Worm (Caenorhabditis elegans) whole organism, early embryonic: ENCODE results near the gene srj-25.

ENCODE experiments used
- B0310.2 ChIP-seq: sonication (generic microtip); optimal IDR thresholded peaks from 2 replicates; lab custom pipeline; 2016; ENCODE audit warnings: mild to moderate bottlenecking, missing genetic modification characterization, missing compliant biosample characterization
- F13C5.2 ChIP-seq: sonication (generic microtip); optimal IDR thresholded peaks from 2 replicates; lab custom pipeline; 2017; ENCODE audit warnings: mild to moderate bottlenecking, missing genetic modification characterization, inconsistent platforms, missing compliant biosample characterization
- aly-1 ChIP-seq: sonication (generic microtip); optimal IDR thresholded peaks from 2 replicates; lab custom pipeline; 2016; ENCODE audit warnings: missing genetic modification characterization, missing compliant biosample characterization
- ama-1 ChIP-seq: fragments of 150-350 bp; optimal IDR thresholded peaks from 2 replicates; lab custom pipeline; 2014
- ceh-13 ChIP-seq: fragments of 200-800 bp; sonication (Bioruptor generic); optimal IDR thresholded peaks from 2 replicates; lab custom pipeline; 2018; ENCODE audit warnings: mild to moderate bottlenecking, missing genetic modification characterization, missing compliant biosample characterization
- ceh-36 ChIP-seq: sonication (generic microtip); optimal IDR thresholded peaks from 2 replicates; lab custom pipeline; 2016; ENCODE audit warnings: missing genetic modification characterization, inconsistent platforms, missing compliant biosample characterization
- ets-7 ChIP-seq: sonication (generic microtip); optimal IDR thresholded peaks from 2 replicates; lab custom pipeline; 2016; ENCODE audit warnings: missing genotype, missing genetic modification characterization, missing compliant biosample characterization
- flt-1 ChIP-seq: fragments of 200-800 bp; sonication (Bioruptor generic); IDR thresholded peaks from 2 replicates; pipeline ENCODE4 v1.3.6; 2022; ENCODE audit warnings: missing genetic modification characterization, missing compliant biosample characterization
- hmbx-1 ChIP-seq: sonication (generic microtip); optimal IDR thresholded peaks from 2 replicates; lab custom pipeline; 2016; ENCODE audit warnings: mild to moderate bottlenecking, missing genetic modification characterization, missing compliant biosample characterization
- hmg-4 ChIP-seq: fragments of 200-800 bp; sonication (Bioruptor generic); optimal IDR thresholded peaks from 2 replicates; lab custom pipeline; 2018; ENCODE audit warnings: mild to moderate bottlenecking, missing genetic modification characterization, missing compliant biosample characterization
- hnd-1 ChIP-seq: sonication (generic microtip); optimal IDR thresholded peaks from 2 replicates; lab custom pipeline; 2016; ENCODE audit warnings: missing genetic modification characterization, missing compliant biosample characterization
- pes-1 ChIP-seq: fragments of 200-800 bp; sonication (Bioruptor generic); IDR thresholded peaks from 2 replicates; pipeline ENCODE4 v1.3.6; 2022; ENCODE audit warnings: missing genetic modification reagents, missing genetic modification characterization, missing compliant biosample characterization
- scrt-1 ChIP-seq: fragments of 200-800 bp; sonication (Bioruptor generic); IDR thresholded peaks from 2 replicates; pipeline ENCODE4 v1.3.6; 2022; ENCODE audit warnings: missing genetic modification characterization, missing compliant biosample characterization
- sea-1 ChIP-seq: fragments of 200-800 bp; sonication (Bioruptor generic); conservative IDR thresholded peaks from 2 replicates; pipeline ENCODE4 v1.3.6; 2022; ENCODE audit warnings: missing genetic modification characterization, missing compliant biosample characterization
- tbx-11 ChIP-seq: fragments of 200-800 bp; sonication (Bioruptor generic); IDR thresholded peaks from 2 replicates; pipeline ENCODE4 v1.3.6; 2022; ENCODE audit warnings: missing genetic modification characterization, missing compliant biosample characterization
- tbx-37 ChIP-seq: fragments of 200-800 bp; sonication (Bioruptor generic); conservative IDR thresholded peaks from 2 replicates; pipeline ENCODE4 v1.3.6; 2022; ENCODE audit warnings: missing genetic modification reagents, missing genetic modification characterization, missing compliant biosample characterization
- tra-4 ChIP-seq: sonication (generic microtip); optimal IDR thresholded peaks from 2 replicates; lab custom pipeline; 2017; ENCODE audit warnings: missing genetic modification characterization, missing compliant biosample characterization

The srj-25 gene

ce11 chrV:736171-736570, at the start of gene srj-25:
Gene srj-25, minus strand, starts transcription at chrV:736271.
- TF ChIP-seq pes-1 (GFP tag; lab: Robert Waterston, UW) (no peak), F13C5.2 (tag; lab: Kevin White, UChicago) (no peak), hnd-1 (tag; lab: Kevin White, UChicago) (no peak), tbx-37 (GFP tag; lab: Robert Waterston, UW) (no peak), tra-4 (tag; lab: Kevin White, UChicago) (no peak), hmg-4 (no peak), scrt-1 (GFP tag; lab: Robert Waterston, UW) (no peak), flt-1 (no peak), hmbx-1 (tag; lab: Kevin White, UChicago) (no peak), ama-1 (lab: Kevin White, UChicago) (no peak), sea-1 (no peak), ceh-13 (GFP tag; lab: Kevin White, UChicago) (no peak), ets-7 (tag; lab: Kevin White, UChicago) (no peak), B0310.2 (tag; lab: Kevin White, UChicago) (no peak)

DNA sequence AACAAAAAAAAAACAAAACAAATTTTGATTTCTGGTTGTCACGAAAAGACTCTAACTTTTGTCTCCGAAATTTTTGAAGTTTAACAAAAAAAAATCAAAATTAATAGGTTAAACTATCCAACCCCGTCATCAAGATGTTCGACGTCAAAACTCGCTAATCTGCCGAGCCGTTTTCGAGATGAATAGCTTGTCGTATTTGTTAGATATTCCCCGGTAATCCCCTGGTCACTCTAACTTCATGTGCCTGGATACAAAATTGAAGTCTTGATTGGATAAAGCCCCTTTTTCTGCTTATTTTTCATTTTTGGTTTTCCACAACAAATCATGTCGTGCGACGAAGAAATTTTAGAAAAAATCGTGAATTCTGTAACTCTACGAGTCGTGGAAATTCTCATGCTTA, 46.4 kb upstream of the srj-25 start, which contains the start of gene srab-16:
srab-16 (plus strand) TSS at position 301 of the 400 bp plus-strand sequence.
- no peak for TF ChIP-seq F13C5.2 (tag; lab: Kevin White, UChicago)
- TF ChIP-seq sea-1, result no peak
- TF ChIP-seq tra-4 (tag; lab: Kevin White, UChicago), result no peak
- no peak for TF ChIP-seq aly-1 (tag; lab: Kevin White, UChicago)
- no peak for TF ChIP-seq hmbx-1 (tag; lab: Kevin White, UChicago)
- TF ChIP-seq B0310.2 (tag; lab: Kevin White, UChicago), result no peak
- no peak for TF ChIP-seq ets-7 (tag; lab: Kevin White, UChicago)
- no peak for TF ChIP-seq ceh-36 (tag; lab: Kevin White, UChicago)
- no peak for TF ChIP-seq flt-1
- no peak for TF ChIP-seq hmg-4
- TF ChIP-seq tbx-11 (GFP tag; lab: Robert Waterston, UW), result no peak
- no peak for TF ChIP-seq tbx-37 (GFP tag; lab: Robert Waterston, UW)

- TF ChIP-seq ceh-13 (GFP tag; lab: Kevin White, UChicago) (no peak), pes-1 (GFP tag; lab: Robert Waterston, UW) (no peak), scrt-1 (GFP tag; lab: Robert Waterston, UW) (no peak), aly-1 (tag; lab: Kevin White, UChicago) (no peak), B0310.2 (tag; lab: Kevin White, UChicago) (no peak), hmg-4 (no peak), ama-1 (lab: Kevin White, UChicago) (no peak), sea-1 (no peak), F13C5.2 (tag; lab: Kevin White, UChicago) (no peak), ets-7 (tag; lab: Kevin White, UChicago) (no peak), tra-4 (tag; lab: Kevin White, UChicago) (no peak), tbx-37 (GFP tag; lab: Robert Waterston, UW) (no peak), flt-1 (no peak)
Observed at ce11 chrV:779999-780398, 43.9 kb upstream of the srj-25 start, which contains the start of gene srbc-60. Gene srbc-60, plus strand, starts transcription at chrV:780299.

DNA sequence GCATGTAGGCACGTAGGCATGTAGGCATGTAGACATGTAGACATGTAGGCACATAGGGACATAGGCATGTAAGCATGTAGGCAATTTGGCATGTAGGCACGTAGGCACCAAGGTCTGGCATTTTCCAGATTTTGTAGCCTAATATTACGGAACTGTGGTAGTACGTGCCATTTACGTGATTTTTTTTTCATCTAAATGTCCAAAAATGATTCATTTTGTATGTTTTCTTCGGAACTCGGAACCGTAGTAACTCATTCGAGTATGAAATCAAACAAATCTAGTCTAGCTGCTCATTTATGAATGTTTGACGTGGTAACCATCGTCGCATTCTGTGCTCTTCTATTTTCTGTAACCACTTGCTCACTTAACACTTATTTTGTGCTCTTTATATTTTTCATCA, 42.3 kb upstream of the srj-25 start, which contains the start of gene srbc-59:
srbc-59 (plus strand) TSS at position 301 of the 400 bp plus-strand sequence.
- TF ChIP-seq scrt-1 (GFP tag; lab: Robert Waterston, UW) (no peak), hmbx-1 (tag; lab: Kevin White, UChicago) (no peak), pes-1 (GFP tag; lab: Robert Waterston, UW) (no peak), ama-1 (lab: Kevin White, UChicago) (no peak), aly-1 (tag; lab: Kevin White, UChicago) (no peak), F13C5.2 (tag; lab: Kevin White, UChicago) (no peak), ceh-13 (GFP tag; lab: Kevin White, UChicago) (no peak), ets-7 (tag; lab: Kevin White, UChicago) (no peak), ceh-36 (tag; lab: Kevin White, UChicago) (no peak), B0310.2 (tag; lab: Kevin White, UChicago) (no peak)

ce11 chrV:777285-777684, 41.2 kb upstream of the srj-25 start, which contains the start of gene R09E12.9:
Gene R09E12.9, plus strand, starts transcription at chrV:777600.
- TF ChIP-seq pes-1 (GFP tag; lab: Robert Waterston, UW) (no peak), hmg-4 (no peak), ets-7 (tag; lab: Kevin White, UChicago) (no peak), scrt-1 (GFP tag; lab: Robert Waterston, UW) (no peak), F13C5.2 (tag; lab: Kevin White, UChicago) (no peak), tbx-37 (GFP tag; lab: Robert Waterston, UW) (no peak), ama-1 (lab: Kevin White, UChicago) (no peak), hnd-1 (tag; lab: Kevin White, UChicago) (no peak), aly-1 (tag; lab: Kevin White, UChicago) (no peak), tra-4 (tag; lab: Kevin White, UChicago) (no peak), B0310.2 (tag; lab: Kevin White, UChicago) (no peak), ceh-36 (tag; lab: Kevin White, UChicago) (no peak), flt-1 (no peak), tbx-11 (GFP tag; lab: Robert Waterston, UW) (no peak), hmbx-1 (tag; lab: Kevin White, UChicago) (no peak)

DNA sequence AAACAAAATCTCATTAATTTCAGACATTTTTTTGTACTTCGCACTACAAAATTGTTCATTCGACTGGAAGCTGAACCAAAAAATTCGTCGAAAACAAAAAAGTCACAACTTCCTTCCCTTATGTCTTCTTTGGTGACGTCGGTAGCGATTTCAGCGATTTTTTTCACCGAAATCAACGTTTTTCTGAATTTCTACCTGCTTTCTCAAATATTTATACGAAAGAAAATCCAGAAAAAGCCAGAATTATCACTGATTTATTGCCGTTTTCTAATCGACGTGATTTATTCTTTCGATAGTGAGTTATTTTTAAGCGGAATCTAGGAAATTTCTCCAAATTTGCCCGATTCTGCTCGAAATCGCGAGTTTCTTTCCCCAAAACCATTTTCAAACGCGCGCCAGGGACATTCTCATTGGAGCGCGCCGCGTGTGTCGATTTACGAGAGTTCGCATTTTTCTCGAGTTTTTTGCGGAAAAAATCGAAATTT, 38.8 kb upstream of the srj-25 start, which contains the start of gene srbc-58:
srbc-58 (plus strand) TSS at position 121 of the 485 bp plus-strand sequence.
- TF ChIP-seq ceh-13 (GFP tag; lab: Kevin White, UChicago) (no peak), hmbx-1 (tag; lab: Kevin White, UChicago) (no peak), flt-1 (no peak), tra-4 (tag; lab: Kevin White, UChicago) (no peak), ama-1 (lab: Kevin White, UChicago) (no peak), hnd-1 (tag; lab: Kevin White, UChicago) (no peak), sea-1 (0 out of 2 replicates have a peak, but pooled peaks have one; percentile 44)

DNA sequence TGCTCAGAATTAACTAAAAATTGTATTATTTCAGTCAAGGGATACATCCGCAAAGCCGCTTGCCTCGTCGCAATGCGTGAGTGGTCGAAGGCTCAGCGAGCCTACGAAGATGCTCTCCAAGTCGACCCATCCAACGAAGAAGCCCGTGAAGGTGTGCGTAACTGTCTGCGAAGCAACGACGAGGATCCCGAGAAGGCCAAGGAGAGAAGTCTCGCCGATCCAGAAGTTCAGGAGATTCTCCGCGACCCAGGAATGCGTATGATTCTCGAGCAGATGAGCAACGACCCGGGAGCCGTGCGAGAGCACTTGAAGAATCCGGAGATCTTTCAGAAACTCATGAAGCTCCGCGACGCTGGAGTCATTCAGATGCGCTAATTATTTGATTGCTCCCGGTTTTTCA, 38.3 kb upstream of the srj-25 start:
- no peak for TF ChIP-seq pes-1 (GFP tag; lab: Robert Waterston, UW)
- TF ChIP-seq tbx-11 (GFP tag; lab: Robert Waterston, UW), result no peak
- no peak for TF ChIP-seq aly-1 (tag; lab: Kevin White, UChicago)
- TF ChIP-seq scrt-1 (GFP tag; lab: Robert Waterston, UW), result no peak
